Fruit fly (Drosophila melanogaster) S2 (cell line): Measurements from ENCODE around the gene CG43333.

Source experiments
- CG8478 ChIP-seq: fragments of >200 bp; optimal IDR thresholded peaks from 2 replicates; lab custom pipeline; 2018
- CTCF ChIP-seq, 2 experiments: fragments of >200 bp; optimal IDR thresholded peaks; 2 replicates each; lab custom pipeline; 2018

DNA sequence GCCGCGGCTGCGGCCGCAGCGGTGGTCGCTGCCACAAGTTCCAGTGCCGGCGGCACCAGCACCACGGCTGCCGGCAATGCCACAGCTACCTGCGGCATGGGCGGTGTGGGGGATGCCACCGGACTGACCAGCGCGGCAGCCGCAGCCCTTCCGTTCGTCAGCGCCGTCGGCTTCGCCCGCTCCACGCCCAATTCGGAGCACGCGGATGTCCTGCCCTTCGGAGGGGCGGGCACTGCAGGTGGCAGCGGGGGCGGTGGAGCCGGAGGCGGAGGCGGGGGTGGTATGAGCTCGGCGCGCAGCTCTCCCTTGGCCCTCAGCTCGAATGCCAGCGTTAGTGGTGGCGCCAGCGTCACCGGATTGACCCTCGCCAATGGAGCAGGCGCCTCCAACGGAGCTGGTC lies 22.5 kb downstream of the CG43333 start:
- TF ChIP-seq CTCF (optimal IDR thresholded peaks at IDR 0.05; lab: Kevin White, UChicago): no peak
- no peak for TF ChIP-seq CG8478 (lab: Kevin White, UChicago)
